Worm (Caenorhabditis elegans) whole organism, late embryonic: ENCODE results near the gene shn-1.

Experiments
- C08G9.2 ChIP-seq: sonication (generic microtip); optimal IDR thresholded peaks from 2 replicates; lab custom pipeline; 2016; ENCODE audit warnings: mild to moderate bottlenecking, missing genetic modification characterization, moderate library complexity, missing compliant biosample characterization
- C38D4.7 ChIP-seq: fragments of 200-800 bp; sonication (Bioruptor generic); optimal IDR thresholded peaks from 2 replicates; lab custom pipeline; 2018; ENCODE audit warnings: mild to moderate bottlenecking, missing genetic modification characterization, moderate library complexity, missing compliant biosample characterization
- K02D7.2 ChIP-seq: sonication (generic microtip); optimal IDR thresholded peaks from 2 replicates; lab custom pipeline; 2017; ENCODE audit warnings: mild to moderate bottlenecking, missing genetic modification characterization, missing compliant biosample characterization
- T23F11.4 ChIP-seq: fragments of 200-800 bp; sonication (Bioruptor generic); optimal IDR thresholded peaks from 2 replicates; lab custom pipeline; 2018; ENCODE audit warnings: mild to moderate bottlenecking, missing genetic modification characterization, missing compliant biosample characterization
- Y22D7AL.16 ChIP-seq: sonication (generic microtip); optimal IDR thresholded peaks from 2 replicates; lab custom pipeline; 2016; ENCODE audit warnings: missing genetic modification characterization, missing compliant biosample characterization
- ahr-1 ChIP-seq: sonication (generic microtip); optimal IDR thresholded peaks from 2 replicates; lab custom pipeline; 2016; ENCODE audit warnings: missing genetic modification characterization, missing compliant biosample characterization
- ama-1 ChIP-seq: fragments of 150-350 bp; optimal IDR thresholded peaks from 2 replicates; lab custom pipeline; 2014
- ceh-19 ChIP-seq: fragments of 200-800 bp; sonication (Bioruptor generic); optimal IDR thresholded peaks from 2 replicates; lab custom pipeline; 2018; ENCODE audit warnings: mild to moderate bottlenecking, missing genetic modification characterization, missing compliant biosample characterization
- ceh-2 ChIP-seq: sonication (generic microtip); optimal IDR thresholded peaks from 2 replicates; lab custom pipeline; 2016; ENCODE audit warnings: missing genotype, missing genetic modification characterization, missing compliant biosample characterization
- ceh-22 ChIP-seq: sonication (generic microtip); optimal IDR thresholded peaks from 2 replicates; lab custom pipeline; 2017; ENCODE audit warnings: missing biosample characterization, missing genetic modification characterization
- ceh-48 ChIP-seq: sonication (generic microtip); optimal IDR thresholded peaks from 2 replicates; lab custom pipeline; 2016; ENCODE audit warnings: missing genetic modification characterization, inconsistent platforms, missing compliant biosample characterization
- ceh-6 ChIP-seq: fragments of 200-800 bp; sonication (Bioruptor generic); optimal IDR thresholded peaks from 2 replicates; lab custom pipeline; 2018; ENCODE audit warnings: mild to moderate bottlenecking, missing genetic modification characterization, missing compliant biosample characterization
- dve-1 ChIP-seq: sonication (generic microtip); optimal IDR thresholded peaks from 2 replicates; lab custom pipeline; 2017; ENCODE audit warnings: antibody characterized with exemption, mild to moderate bottlenecking, missing genetic modification characterization, missing compliant biosample characterization
- elt-2 ChIP-seq: sonication (generic microtip); optimal IDR thresholded peaks from 2 replicates; lab custom pipeline; 2016; ENCODE audit warnings: missing genetic modification reagents, missing genetic modification characterization, missing compliant biosample characterization
- elt-4 ChIP-seq: sonication (generic microtip); optimal IDR thresholded peaks from 2 replicates; lab custom pipeline; 2016; ENCODE audit warnings: missing genetic modification characterization, missing compliant biosample characterization
- fax-1 ChIP-seq: sonication (generic microtip); optimal IDR thresholded peaks from 2 replicates; lab custom pipeline; 2016; ENCODE audit warnings: missing genotype, missing genetic modification characterization, missing compliant biosample characterization
- fkh-6 ChIP-seq: sonication (generic microtip); optimal IDR thresholded peaks from 2 replicates; lab custom pipeline; 2016; ENCODE audit warnings: missing genetic modification characterization, missing compliant biosample characterization
- gmeb-2 ChIP-seq: sonication (generic microtip); optimal IDR thresholded peaks from 2 replicates; lab custom pipeline; 2016; ENCODE audit warnings: missing genetic modification characterization, inconsistent platforms, missing compliant biosample characterization
- hlh-13 ChIP-seq: fragments of 200-800 bp; sonication (Bioruptor generic); optimal IDR thresholded peaks from 2 replicates; lab custom pipeline; 2018; ENCODE audit warnings: mild to moderate bottlenecking, missing genetic modification characterization, missing compliant biosample characterization
- hlh-8 ChIP-seq: sonication (generic microtip); optimal IDR thresholded peaks from 2 replicates; lab custom pipeline; 2016; ENCODE audit warnings: missing genotype, missing genetic modification characterization, missing compliant biosample characterization
- mec-3 ChIP-seq: sonication (generic microtip); optimal IDR thresholded peaks from 2 replicates; lab custom pipeline; 2016; ENCODE audit warnings: borderline replicate concordance, missing genetic modification characterization, missing compliant biosample characterization
- nhr-11 ChIP-seq: fragments of 150-350 bp; optimal IDR thresholded peaks from 2 replicates; lab custom pipeline; 2014; ENCODE audit warnings: missing biosample characterization, missing genetic modification characterization
- pag-3 ChIP-seq: sonication (generic microtip); optimal IDR thresholded peaks from 2 replicates; lab custom pipeline; 2016; ENCODE audit warnings: missing compliant biosample characterization, missing genetic modification characterization, borderline replicate concordance
- pax-1 ChIP-seq: fragments of 150-350 bp; optimal IDR thresholded peaks from 2 replicates; lab custom pipeline; 2014; ENCODE audit warnings: missing biosample characterization, missing genetic modification characterization
- pha-2 ChIP-seq: sonication (generic microtip); optimal IDR thresholded peaks from 2 replicates; lab custom pipeline; 2017; ENCODE audit warnings: mild to moderate bottlenecking, missing genetic modification characterization, missing compliant biosample characterization
- pha-4 ChIP-seq: fragments of 150-350 bp; optimal IDR thresholded peaks from 2 replicates; lab custom pipeline; 2018; ENCODE audit warnings: missing biosample characterization, missing genetic modification reagents, missing genetic modification characterization
- pqm-1 ChIP-seq: sonication (generic microtip); optimal IDR thresholded peaks from 2 replicates; lab custom pipeline; 2016; ENCODE audit warnings: missing genetic modification characterization, missing compliant biosample characterization
- pros-1 ChIP-seq: fragments of 150-350 bp; optimal IDR thresholded peaks from 2 replicates; lab custom pipeline; 2014; ENCODE audit warnings: missing biosample characterization, missing genetic modification reagents, missing genetic modification characterization
- ref-2 ChIP-seq: sonication (generic microtip); optimal IDR thresholded peaks from 2 replicates; lab custom pipeline; 2016; ENCODE audit warnings: missing genetic modification characterization, missing compliant biosample characterization
- sox-2 ChIP-seq: fragments of 200-800 bp; sonication (Bioruptor generic); IDR thresholded peaks from 2 replicates; pipeline ENCODE4 v1.3.6; 2022; ENCODE audit warnings: missing genetic modification reagents, missing genetic modification characterization, missing compliant biosample characterization
- sox-4 ChIP-seq: sonication (generic microtip); optimal IDR thresholded peaks from 2 replicates; lab custom pipeline; 2017; ENCODE audit warnings: mild to moderate bottlenecking, missing genetic modification characterization, inconsistent platforms, missing compliant biosample characterization
- syd-9 ChIP-seq: sonication (generic microtip); optimal IDR thresholded peaks from 2 replicates; lab custom pipeline; 2016; ENCODE audit warnings: mild to moderate bottlenecking, missing genetic modification characterization, moderate library complexity, missing compliant biosample characterization
- tbx-2 ChIP-seq: sonication (generic microtip); optimal IDR thresholded peaks from 2 replicates; lab custom pipeline; 2016; ENCODE audit warnings: missing genetic modification characterization, missing compliant biosample characterization
- ttx-3 ChIP-seq: sonication (generic microtip); optimal IDR thresholded peaks from 2 replicates; lab custom pipeline; 2016; ENCODE audit warnings: missing genetic modification reagents, missing genetic modification characterization, missing compliant biosample characterization
- unc-3 ChIP-seq, 2 experiments: fragments of 200-800 bp in 1 of 2; sonication (Bioruptor generic) in 1 of 2; sonication (generic microtip) in 1 of 2; conservative IDR thresholded peaks in 1 of 2; optimal IDR thresholded peaks in 1 of 2; 2 replicates each; pipeline versions ENCODE4 v1.3.6 to Lab custom; 2016 to 2022; ENCODE audit warnings: missing compliant biosample characterization in 2 of 2, missing genetic modification characterization in 2 of 2, missing genetic modification reagents in 1 of 2
- unc-42 ChIP-seq: sonication (generic microtip); optimal IDR thresholded peaks from 2 replicates; lab custom pipeline; 2016; ENCODE audit warnings: missing genotype, missing genetic modification characterization, missing compliant biosample characterization
- unc-55 ChIP-seq: sonication (generic microtip); optimal IDR thresholded peaks from 2 replicates; lab custom pipeline; 2017; ENCODE audit warnings: missing biosample characterization, missing genetic modification reagents, missing genetic modification characterization
- zip-5 ChIP-seq: sonication (generic microtip); optimal IDR thresholded peaks from 2 replicates; lab custom pipeline; 2016; ENCODE audit warnings: missing genetic modification characterization, missing compliant biosample characterization
- ztf-16 ChIP-seq: sonication (generic microtip); optimal IDR thresholded peaks from 2 replicates; lab custom pipeline; 2017; ENCODE audit warnings: missing genetic modification characterization, missing compliant biosample characterization

The shn-1 gene

ce11 chrII:11376026-11376425 lies 14.7 kb downstream of the shn-1 start:
- TF ChIP-seq sox-2 (GFP tag; lab: Robert Waterston, UW) (no peak), fax-1 (tag; lab: Kevin White, UChicago) (no peak), ceh-2 (tag; lab: Kevin White, UChicago) (no peak), tbx-2 (tag; lab: Kevin White, UChicago) (no peak), ama-1 (lab: Kevin White, UChicago) (no peak), zip-5 (tag; lab: Kevin White, UChicago) (no peak), Y22D7AL.16 (tag; lab: Kevin White, UChicago) (no peak), elt-2 (tag; lab: Kevin White, UChicago) (no peak), ttx-3 (tag; lab: Kevin White, UChicago) (no peak), nhr-11 (tag; lab: Kevin White, UChicago) (no peak), pha-2 (tag; lab: Kevin White, UChicago) (no peak), dve-1 (tag; lab: Kevin White, UChicago) (no peak), hlh-13 (GFP tag; lab: Kevin White, UChicago) (no peak), gmeb-2 (tag; lab: Kevin White, UChicago) (no peak), pag-3 (tag; lab: Kevin White, UChicago) (no peak), unc-3 (GFP tag; conservative IDR thresholded peaks at IDR 0.05; lab: Robert Waterston, UW) (no peak), unc-3 (tag; optimal IDR thresholded peaks at IDR 0.05; lab: Kevin White, UChicago) (no peak), pha-4 (tag; lab: Kevin White, UChicago) (no peak), ceh-19 (no peak), ceh-22 (tag; lab: Kevin White, UChicago) (no peak), ceh-48 (tag; lab: Kevin White, UChicago) (no peak)

DNA sequence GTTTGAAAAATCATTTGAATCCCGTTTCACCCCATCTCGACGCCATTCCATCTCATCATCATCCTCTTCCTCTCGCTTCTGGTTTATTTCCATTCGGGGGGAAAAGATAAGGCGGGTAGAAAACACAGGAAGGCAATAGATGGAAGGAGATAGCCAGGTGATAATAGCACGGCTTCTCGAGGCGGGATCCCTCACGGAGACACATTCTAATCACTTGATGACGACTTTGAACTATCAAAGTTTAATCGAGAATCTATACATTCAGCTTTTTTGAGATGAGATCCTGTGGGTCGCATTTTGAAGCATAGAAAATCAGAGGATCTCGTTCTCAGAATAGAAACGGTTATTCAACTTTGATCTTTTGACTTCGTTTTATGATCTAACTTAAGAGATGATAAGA lies 18.8 kb downstream of the shn-1 start, which contains the start of gene C33B4.2:
TSS of gene C33B4.2 (minus strand) at position 165 of the 400 bp plus-strand sequence.
- no peak for TF ChIP-seq pros-1 (tag; lab: Kevin White, UChicago)
- TF ChIP-seq ztf-16: no peak
- TF ChIP-seq ceh-48 (tag; lab: Kevin White, UChicago): no peak
- TF ChIP-seq T23F11.4 (GFP tag; lab: Kevin White, UChicago): no peak
- TF ChIP-seq K02D7.2 (tag; lab: Kevin White, UChicago): no peak
- no peak for TF ChIP-seq fkh-6 (tag; lab: Kevin White, UChicago)
- no peak for TF ChIP-seq ceh-22 (tag; lab: Kevin White, UChicago)
- TF ChIP-seq pax-1 (tag; lab: Kevin White, UChicago): no peak
- no peak for TF ChIP-seq unc-42 (tag; lab: Kevin White, UChicago)
- TF ChIP-seq mec-3: no peak
- no peak for TF ChIP-seq sox-4
- no peak for TF ChIP-seq hlh-8 (tag; lab: Kevin White, UChicago)
- no peak for TF ChIP-seq pha-4 (tag; lab: Kevin White, UChicago)
- TF ChIP-seq ceh-6 (GFP tag; lab: Kevin White, UChicago): no peak
- no peak for TF ChIP-seq unc-55
- no peak for TF ChIP-seq C08G9.2
- TF ChIP-seq syd-9 (tag; lab: Kevin White, UChicago): no peak

- no peak for TF ChIP-seq ceh-2 (tag; lab: Kevin White, UChicago)
- no peak for TF ChIP-seq pqm-1 (tag; lab: Kevin White, UChicago)
- TF ChIP-seq fkh-6 (tag; lab: Kevin White, UChicago): no peak
- no peak for TF ChIP-seq elt-4
- no peak for TF ChIP-seq ahr-1 (tag; lab: Kevin White, UChicago)
- TF ChIP-seq C38D4.7 (GFP tag; lab: Kevin White, UChicago): no peak
- no peak for TF ChIP-seq ref-2 (tag; lab: Kevin White, UChicago)
- TF ChIP-seq, all 69 proteins: peak for 0
These were observed 29.0 kb downstream of the shn-1 start for ce11 chrII:11361751-11362150.
